Worm (Caenorhabditis elegans) whole organism, L3 larva: ENCODE data around the gene srj-37.

Experiments
- R02D3.7 ChIP-seq: fragments of 150-350 bp; optimal IDR thresholded peaks from 2 replicates; lab custom pipeline; 2014; ENCODE audit warnings: missing biosample characterization, missing genetic modification characterization
- ZK546.5 ChIP-seq: sonication (generic microtip); optimal IDR thresholded peaks from 2 replicates; lab custom pipeline; 2017; ENCODE audit warnings: missing biosample characterization, missing genetic modification characterization
- aly-2 ChIP-seq: fragments of 150-350 bp; optimal IDR thresholded peaks from 2 replicates; lab custom pipeline; 2014; ENCODE audit warnings: missing biosample characterization, missing genetic modification characterization
- ama-1 ChIP-seq: fragments of 150-350 bp; optimal IDR thresholded peaks from 2 replicates; lab custom pipeline; 2018
- ceh-16 ChIP-seq: sonication (generic microtip); optimal IDR thresholded peaks from 2 replicates; lab custom pipeline; 2017; ENCODE audit warnings: missing biosample characterization, missing genetic modification characterization
- ceh-28 ChIP-seq: fragments of 150-350 bp; optimal IDR thresholded peaks from 2 replicates; lab custom pipeline; 2014; ENCODE audit warnings: missing biosample characterization, missing genetic modification reagents, missing genetic modification characterization
- ceh-82 ChIP-seq: fragments of 150-350 bp; optimal IDR thresholded peaks from 2 replicates; lab custom pipeline; 2014; ENCODE audit warnings: missing biosample characterization, missing genetic modification characterization
- ceh-9 ChIP-seq: sonication (generic microtip); optimal IDR thresholded peaks from 2 replicates; lab custom pipeline; 2018; ENCODE audit warnings: missing biosample characterization, missing genetic modification characterization
- daf-12 ChIP-seq: fragments of 150-350 bp; optimal IDR thresholded peaks from 2 replicates; lab custom pipeline; 2014; ENCODE audit warnings: missing biosample characterization, missing genetic modification reagents, missing genetic modification characterization
- egl-27 ChIP-seq: sonication (generic microtip); optimal IDR thresholded peaks from 4 replicates; lab custom pipeline; 2017; ENCODE audit warnings: missing biosample characterization, missing genetic modification reagents, missing genetic modification characterization
- egl-5 ChIP-seq: fragments of 150-350 bp; optimal IDR thresholded peaks from 2 replicates; lab custom pipeline; 2017; ENCODE audit warnings: missing biosample characterization, missing genetic modification reagents, missing genetic modification characterization, inconsistent platforms
- elt-1 ChIP-seq: fragments of 150-350 bp; optimal IDR thresholded peaks from 2 replicates; lab custom pipeline; 2014; ENCODE audit warnings: missing biosample characterization, missing genetic modification characterization
- elt-2 ChIP-seq: sonication (generic microtip); optimal IDR thresholded peaks from 2 replicates; lab custom pipeline; 2016; ENCODE audit warnings: missing genetic modification reagents, mild to moderate bottlenecking, missing genetic modification characterization, missing compliant biosample characterization
- elt-3 ChIP-seq, 3 experiments: fragments of 150-350 bp in 1 of 3; sonication (generic microtip) in 2 of 3; optimal IDR thresholded peaks; 2 replicates in 2 of 3; 4 replicates in 1 of 3; lab custom pipeline; 2014 to 2017; ENCODE audit warnings: missing biosample characterization in 3 of 3, missing genetic modification characterization in 3 of 3
- eor-1 ChIP-seq, 2 experiments: fragments of 150-350 bp; optimal IDR thresholded peaks; 2 replicates each; lab custom pipeline; 2014 to 2018; ENCODE audit warnings: missing biosample characterization in 2 of 2, missing genetic modification characterization in 2 of 2
- fkh-10 ChIP-seq: sonication (generic microtip); optimal IDR thresholded peaks from 2 replicates; lab custom pipeline; 2017; ENCODE audit warnings: missing biosample characterization, missing genetic modification reagents, missing genetic modification characterization
- fos-1 ChIP-seq: fragments of 150-350 bp; optimal IDR thresholded peaks from 2 replicates; lab custom pipeline; 2014; ENCODE audit warnings: missing biosample characterization, missing genetic modification characterization
- jun-1 ChIP-seq: fragments of 150-350 bp; optimal IDR thresholded peaks from 2 replicates; lab custom pipeline; 2014; ENCODE audit warnings: missing biosample characterization, missing genetic modification reagents, missing genetic modification characterization
- lin-15B ChIP-seq: fragments of 150-350 bp; optimal IDR thresholded peaks from 2 replicates; lab custom pipeline; 2014; ENCODE audit warnings: missing biosample characterization, missing genetic modification characterization
- lin-39 ChIP-seq: fragments of 150-350 bp; optimal IDR thresholded peaks from 2 replicates; lab custom pipeline; 2018; ENCODE audit warnings: missing biosample characterization, missing genetic modification reagents, missing genetic modification characterization
- mdl-1 ChIP-seq: fragments of 150-350 bp; optimal IDR thresholded peaks from 2 replicates; lab custom pipeline; 2014; ENCODE audit warnings: missing biosample characterization, missing genetic modification characterization
- mml-1 ChIP-seq: fragments of 150-350 bp; sonication (generic microtip); optimal IDR thresholded peaks from 3 replicates; lab custom pipeline; 2014; ENCODE audit warnings: missing biosample characterization, missing genetic modification characterization
- nfya-1 ChIP-seq: sonication (generic microtip); optimal IDR thresholded peaks from 2 replicates; lab custom pipeline; 2017; ENCODE audit warnings: missing genetic modification characterization, mild to moderate bottlenecking, missing compliant biosample characterization, antibody characterized with exemption, moderate library complexity; ENCODE audit not compliant: insufficient read depth
- nhr-11 ChIP-seq: fragments of 150-350 bp; optimal IDR thresholded peaks from 2 replicates; lab custom pipeline; 2014; ENCODE audit warnings: missing biosample characterization, missing genetic modification characterization
- nhr-12 ChIP-seq: fragments of 150-350 bp; optimal IDR thresholded peaks from 2 replicates; lab custom pipeline; 2014; ENCODE audit warnings: missing biosample characterization, missing genetic modification characterization
- nhr-237 ChIP-seq: fragments of 150-350 bp; optimal IDR thresholded peaks from 2 replicates; lab custom pipeline; 2014; ENCODE audit warnings: missing biosample characterization, missing genetic modification characterization
- nhr-25 ChIP-seq: sonication (generic microtip); optimal IDR thresholded peaks from 2 replicates; lab custom pipeline; 2017; ENCODE audit warnings: missing biosample characterization, missing genetic modification characterization
- nhr-28 ChIP-seq: fragments of 150-350 bp; optimal IDR thresholded peaks from 2 replicates; lab custom pipeline; 2014; ENCODE audit warnings: missing biosample characterization, missing genetic modification characterization
- nhr-43 ChIP-seq: sonication (generic microtip); optimal IDR thresholded peaks from 2 replicates; lab custom pipeline; 2016; ENCODE audit warnings: mild to moderate bottlenecking, missing genetic modification characterization, missing compliant biosample characterization; ENCODE audit not compliant: poor library complexity, severe bottlenecking
- nhr-67 ChIP-seq: fragments of 150-350 bp; optimal IDR thresholded peaks from 2 replicates; lab custom pipeline; 2014; ENCODE audit warnings: missing biosample characterization, missing genetic modification characterization
- nhr-76 ChIP-seq: fragments of 150-350 bp; sonication (generic microtip); optimal IDR thresholded peaks from 5 replicates; lab custom pipeline; 2014; ENCODE audit warnings: missing biosample characterization, missing genetic modification characterization
- pha-4 ChIP-seq: fragments of 150-350 bp; optimal IDR thresholded peaks from 2 replicates; lab custom pipeline; 2014; ENCODE audit warnings: missing biosample characterization, missing genetic modification reagents, missing genetic modification characterization
- pqm-1 ChIP-seq: fragments of 150-350 bp; optimal IDR thresholded peaks from 2 replicates; lab custom pipeline; 2017; ENCODE audit warnings: missing biosample characterization, missing genetic modification characterization, inconsistent platforms
- sea-2 ChIP-seq: fragments of 150-350 bp; sonication (generic microtip); optimal IDR thresholded peaks from 4 replicates; lab custom pipeline; 2014; ENCODE audit warnings: missing biosample characterization, missing genetic modification reagents, missing genetic modification characterization
- snpc-4 ChIP-seq: fragments of 150-350 bp; optimal IDR thresholded peaks from 2 replicates; lab custom pipeline; 2014; ENCODE audit warnings: missing biosample characterization, missing genetic modification characterization
- tbx-2 ChIP-seq: sonication (generic microtip); optimal IDR thresholded peaks from 2 replicates; lab custom pipeline; 2016; ENCODE audit warnings: mild to moderate bottlenecking, missing genetic modification characterization, missing compliant biosample characterization
- unc-39 ChIP-seq: sonication (generic microtip); optimal IDR thresholded peaks from 4 replicates; lab custom pipeline; 2017; ENCODE audit warnings: missing biosample characterization, missing genetic modification characterization
- zag-1 ChIP-seq: fragments of 150-350 bp; optimal IDR thresholded peaks from 2 replicates; lab custom pipeline; 2014; ENCODE audit warnings: missing biosample characterization, missing genetic modification characterization
- ztf-11 ChIP-seq: fragments of 150-350 bp; optimal IDR thresholded peaks from 2 replicates; lab custom pipeline; 2014; ENCODE audit warnings: missing biosample characterization, missing genetic modification characterization

The srj-37 gene

ce11 chrV:646888-647287, 8.5 kb downstream of the srj-37 start, which contains the start of gene ugt-42:
ugt-42 (plus strand) TSS chrV:647188.
- no peak for TF ChIP-seq aly-2 (tag; lab: Kevin White, UChicago)
- TF ChIP-seq elt-3 (tag; optimal IDR thresholded peaks at IDR 0.05; lab: Kevin White, UChicago) = no peak
- TF ChIP-seq nhr-67 (tag; lab: Kevin White, UChicago) = no peak
- TF ChIP-seq zag-1 (tag; lab: Kevin White, UChicago) = no peak
- TF ChIP-seq elt-2 (tag; lab: Kevin White, UChicago) = no peak
- TF ChIP-seq ceh-9 (tag; lab: Kevin White, UChicago) = no peak
- TF ChIP-seq ama-1 (lab: Kevin White, UChicago) = no peak
- TF ChIP-seq jun-1 = no peak
- no peak for TF ChIP-seq unc-39 (tag; lab: Kevin White, UChicago)
- TF ChIP-seq fos-1 (tag; lab: Kevin White, UChicago) = no peak
- TF ChIP-seq fkh-10 (GFP tag; lab: Kevin White, UChicago) = no peak
- no peak for TF ChIP-seq eor-1 (tag; optimal IDR thresholded peaks at IDR 0.05; lab: Kevin White, UChicago)
- no peak for TF ChIP-seq lin-15B (tag; lab: Kevin White, UChicago)
- TF ChIP-seq elt-1 (tag; lab: Kevin White, UChicago) = no peak
- TF ChIP-seq mdl-1 (tag; lab: Kevin White, UChicago) = no peak

- TF ChIP-seq lin-15B (tag; lab: Kevin White, UChicago) = no peak
- no peak for TF ChIP-seq ztf-11 (tag; lab: Kevin White, UChicago)
- TF ChIP-seq nfya-1 (tag; lab: Kevin White, UChicago) = no peak
- no peak for TF ChIP-seq mml-1 (tag; lab: Kevin White, UChicago)
- TF ChIP-seq nhr-43 = no peak
- no peak for TF ChIP-seq ceh-16 (tag; lab: Kevin White, UChicago)
- TF ChIP-seq R02D3.7 (tag; lab: Kevin White, UChicago) = no peak
- TF ChIP-seq nhr-76 (tag; lab: Kevin White, UChicago) = no peak
- TF ChIP-seq nhr-237 = no peak
- no peak for TF ChIP-seq nhr-12 (tag; lab: Kevin White, UChicago)
- TF ChIP-seq ama-1 (lab: Kevin White, UChicago) = no peak
- TF ChIP-seq snpc-4 (tag; lab: Kevin White, UChicago) = no peak
- TF ChIP-seq nhr-25 (tag; lab: Kevin White, UChicago) = no peak
- TF ChIP-seq nhr-28 (tag; lab: Kevin White, UChicago) = no peak
Measured at ce11 chrV:652940-653339, 14.5 kb downstream of the srj-37 start, which contains the start of gene srj-5. srj-5 (minus strand) TSS chrV:653040.

DNA sequence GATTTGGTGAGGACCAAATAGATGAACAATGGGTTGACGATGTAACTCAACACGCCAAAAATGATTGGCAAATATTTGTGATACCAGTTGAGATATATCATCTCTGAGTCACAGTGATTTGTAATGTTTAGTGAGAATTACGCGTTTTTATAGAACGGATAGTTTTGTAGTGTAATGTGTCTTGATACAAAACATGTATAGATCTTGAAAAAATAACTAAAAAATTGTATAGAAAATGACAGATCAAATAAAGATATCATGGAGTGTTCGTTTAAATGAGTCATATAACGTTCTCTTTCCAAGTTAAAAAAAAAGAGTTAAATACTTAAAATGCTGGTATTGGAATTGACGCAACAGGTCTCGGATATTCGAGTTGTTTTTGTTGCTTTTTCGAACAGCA, 16.0 kb downstream of the srj-37 start, which contains the start of gene srj-6:
Gene srj-6, minus strand, starts transcription at position 101 of the 400 bp plus-strand sequence.
- no peak for TF ChIP-seq pqm-1 (tag; lab: Kevin White, UChicago)
- no peak for TF ChIP-seq nhr-237
- TF ChIP-seq ceh-82 (tag; lab: Kevin White, UChicago) = no peak
- no peak for TF ChIP-seq pha-4
- TF ChIP-seq tbx-2 (tag; lab: Kevin White, UChicago) = no peak
- TF ChIP-seq nhr-25 (tag; lab: Kevin White, UChicago) = no peak
- TF ChIP-seq lin-39 = no peak
- TF ChIP-seq egl-5 (tag; lab: Kevin White, UChicago) = no peak
- TF ChIP-seq ztf-11 (tag; lab: Kevin White, UChicago) = no peak
- no peak for TF ChIP-seq egl-27 (tag; lab: Kevin White, UChicago)
- TF ChIP-seq ZK546.5 (tag; lab: Kevin White, UChicago) = no peak
- no peak for TF ChIP-seq ceh-28 (tag; lab: Kevin White, UChicago)
- TF ChIP-seq nhr-11 (tag; lab: Kevin White, UChicago) = no peak
- TF ChIP-seq daf-12 (tag; lab: Kevin White, UChicago) = no peak
- TF ChIP-seq unc-39 (tag; lab: Kevin White, UChicago) = no peak
- TF ChIP-seq sea-2 (GFP tag; lab: Kevin White, UChicago) = no peak
- no peak for TF ChIP-seq elt-1 (tag; lab: Kevin White, UChicago)
